Fruit fly (Drosophila melanogaster) whole organism, embryonic: ENCODE data around the gene mAChR-C.

Experiments
- Adf1 ChIP-seq: fragments of 200-800 bp; sonication (Bioruptor generic); IDR thresholded peaks from 2 replicates; pipeline ENCODE4 v1.3.6; 2022; ENCODE audit warnings: missing biosample characterization, missing genetic modification characterization
- Atf-2 ChIP-seq: fragments of 200-800 bp; sonication (Bioruptor generic); optimal IDR thresholded peaks from 2 replicates; lab custom pipeline; 2016; ENCODE audit warnings: missing biosample characterization, missing genetic modification characterization
- B-H1 ChIP-seq: fragments of 200-800 bp; sonication (Bioruptor generic); IDR thresholded peaks from 3 replicates; pipeline ENCODE4 v1.3.6; 2022; ENCODE audit warnings: missing biosample characterization, missing genetic modification characterization
- CG10543 ChIP-seq: fragments of 200-800 bp; sonication (Bioruptor generic); optimal IDR thresholded peaks from 3 replicates; lab custom pipeline; 2017; ENCODE audit warnings: missing biosample characterization, mild to moderate bottlenecking, missing genetic modification characterization, moderate library complexity
- CG14710 ChIP-seq: fragments of 200-800 bp; sonication (Bioruptor generic); optimal IDR thresholded peaks from 3 replicates; lab custom pipeline; 2019; ENCODE audit warnings: missing biosample characterization, mild to moderate bottlenecking, missing genetic modification characterization, moderate library complexity
- CG17359 ChIP-seq: fragments of 200-800 bp; sonication (Bioruptor generic); optimal IDR thresholded peaks from 3 replicates; lab custom pipeline; 2018; ENCODE audit warnings: missing biosample characterization, mild to moderate bottlenecking, missing genetic modification characterization, moderate library complexity
- CG17802 ChIP-seq: fragments of 200-800 bp; sonication (Bioruptor generic); optimal IDR thresholded peaks from 2 replicates; lab custom pipeline; 2018; ENCODE audit warnings: missing biosample characterization, mild to moderate bottlenecking, missing genetic modification characterization, moderate library complexity
- CG17912 ChIP-seq: fragments of 200-800 bp; sonication (Bioruptor generic); optimal IDR thresholded peaks from 2 replicates; lab custom pipeline; 2018; ENCODE audit warnings: missing biosample characterization, mild to moderate bottlenecking, missing genetic modification characterization
- CG18476 ChIP-seq: fragments of 200-800 bp; sonication (Bioruptor generic); optimal IDR thresholded peaks from 2 replicates; lab custom pipeline; 2016; ENCODE audit warnings: missing biosample characterization, mild to moderate bottlenecking, missing genetic modification characterization
- CG2712 ChIP-seq: fragments of 200-800 bp; optimal IDR thresholded peaks from 3 replicates; lab custom pipeline; 2019; ENCODE audit warnings: missing biosample characterization, mild to moderate bottlenecking, missing genetic modification characterization, moderate library complexity
- CG30403 ChIP-seq: fragments of 200-800 bp; sonication (Bioruptor generic); optimal IDR thresholded peaks from 3 replicates; lab custom pipeline; 2016; ENCODE audit warnings: missing biosample characterization, missing genetic modification characterization
- CG30431 ChIP-seq: fragments of 200-800 bp; sonication (Bioruptor generic); optimal IDR thresholded peaks from 2 replicates; lab custom pipeline; 2017; ENCODE audit warnings: missing biosample characterization, missing genetic modification characterization
- CG32532 ChIP-seq: fragments of 200-800 bp; sonication (Bioruptor generic); IDR thresholded peaks from 2 replicates; pipeline ENCODE4 v1.3.6; 2022; ENCODE audit warnings: missing biosample characterization, missing genetic modification characterization
- CG34224 ChIP-seq: fragments of 200-800 bp; sonication (Bioruptor generic); IDR thresholded peaks from 3 replicates; pipeline ENCODE4 v1.3.6; 2022; ENCODE audit warnings: missing biosample characterization, missing genetic modification characterization; ENCODE audit not compliant: partially characterized antibody
- CG5245 ChIP-seq: fragments of 200-800 bp; sonication (Bioruptor generic); optimal IDR thresholded peaks from 3 replicates; lab custom pipeline; 2016; ENCODE audit warnings: missing biosample characterization, missing genetic modification characterization
- CG6272 ChIP-seq: fragments of 200-800 bp; sonication (Bioruptor generic); IDR thresholded peaks from 2 replicates; pipeline ENCODE4 v1.3.6; 2022; ENCODE audit warnings: missing biosample characterization, missing genetic modification characterization
- CG6791 ChIP-seq: fragments of 200-800 bp; sonication (Bioruptor generic); IDR thresholded peaks from 3 replicates; pipeline ENCODE4 v1.3.6; 2022; ENCODE audit warnings: missing biosample characterization, missing genetic modification characterization; ENCODE audit not compliant: partially characterized antibody
- CG6813 ChIP-seq: fragments of 200-800 bp; sonication (Bioruptor generic); optimal IDR thresholded peaks from 2 replicates; lab custom pipeline; 2017; ENCODE audit warnings: missing biosample characterization, missing genetic modification characterization, mild to moderate bottlenecking, moderate library complexity, missing genetic modification reagents
- CG7372 ChIP-seq: fragments of 200-800 bp; sonication (Bioruptor generic); IDR thresholded peaks from 2 replicates; pipeline ENCODE4 v1.3.6; 2022; ENCODE audit warnings: missing biosample characterization, missing genetic modification characterization
- CG7556 ChIP-seq: fragments of 200-800 bp; sonication (Bioruptor generic); optimal IDR thresholded peaks from 2 replicates; lab custom pipeline; 2017; ENCODE audit warnings: missing biosample characterization, mild to moderate bottlenecking, missing genetic modification characterization
- CG8765 ChIP-seq: fragments of 200-800 bp; sonication (Bioruptor generic); IDR thresholded peaks from 2 replicates; pipeline ENCODE4 v1.3.6; 2022; ENCODE audit warnings: missing biosample characterization, missing genetic modification characterization
- CG8944 ChIP-seq: fragments of 200-800 bp; sonication (Bioruptor generic); optimal IDR thresholded peaks from 3 replicates; lab custom pipeline; 2016; ENCODE audit warnings: missing biosample characterization, missing genetic modification characterization
- E2f2 ChIP-seq: fragments of 200-800 bp; sonication (Bioruptor generic); IDR thresholded peaks from 2 replicates; pipeline ENCODE4 v1.3.6; 2022; ENCODE audit warnings: missing biosample characterization, missing genetic modification characterization
- Fer3 ChIP-seq: fragments of 200-800 bp; sonication (Bioruptor generic); optimal IDR thresholded peaks from 2 replicates; lab custom pipeline; 2018; ENCODE audit warnings: missing biosample characterization, mild to moderate bottlenecking, missing genetic modification characterization, moderate library complexity
- Gsc ChIP-seq: fragments of 200-800 bp; sonication (Bioruptor generic); IDR thresholded peaks from 2 replicates; pipeline ENCODE4 v1.3.6; 2022; ENCODE audit warnings: missing biosample characterization, missing genetic modification characterization
- H15 ChIP-seq: fragments of 200-800 bp; sonication (Bioruptor generic); IDR thresholded peaks from 3 replicates; pipeline ENCODE4 v1.3.6; 2022; ENCODE audit warnings: missing biosample characterization, missing genetic modification characterization
- HLH3B ChIP-seq: fragments of 200-800 bp; sonication (Bioruptor generic); IDR thresholded peaks from 2 replicates; pipeline ENCODE4 v1.3.6; 2022; ENCODE audit warnings: missing biosample characterization, missing genetic modification characterization
- Hand ChIP-seq: fragments of 200-800 bp; sonication (Bioruptor generic); optimal IDR thresholded peaks from 2 replicates; lab custom pipeline; 2017; ENCODE audit warnings: mild to moderate bottlenecking, missing biosample characterization, missing genetic modification reagents, missing genetic modification characterization
- HmgZ ChIP-seq: fragments of 200-800 bp; sonication (Bioruptor generic); optimal IDR thresholded peaks from 2 replicates; lab custom pipeline; 2018; ENCODE audit warnings: missing biosample characterization, mild to moderate bottlenecking, missing genetic modification characterization
- Hmr ChIP-seq: fragments of 200-800 bp; sonication (Bioruptor generic); optimal IDR thresholded peaks from 3 replicates; lab custom pipeline; 2017; ENCODE audit warnings: mild to moderate bottlenecking, missing biosample characterization, missing genetic modification reagents, missing genetic modification characterization
- Hr78 ChIP-seq, 2 experiments: fragments of 200-800 bp in 1 of 2; fragments of >200 bp in 1 of 2; sonication (Bioruptor generic) in 1 of 2; optimal IDR thresholded peaks; 2 replicates each; lab custom pipeline; 2017 to 2019; ENCODE audit warnings: missing biosample characterization in 2 of 2, missing genetic modification characterization in 2 of 2, mild to moderate bottlenecking in 1 of 2, moderate library complexity in 1 of 2
- MBD-R2 ChIP-seq: fragments of 200-800 bp; sonication (Bioruptor generic); IDR thresholded peaks from 2 replicates; pipeline ENCODE4 v1.3.6; 2022; ENCODE audit warnings: missing biosample characterization, missing genetic modification characterization
- Mrtf ChIP-seq: fragments of 200-800 bp; sonication (Bioruptor generic); IDR thresholded peaks from 3 replicates; pipeline ENCODE4 v1.3.6; 2022; ENCODE audit warnings: missing biosample characterization, missing genetic modification characterization
- Nf-YC ChIP-seq: fragments of 200-800 bp; optimal IDR thresholded peaks from 3 replicates; lab custom pipeline; 2019; ENCODE audit warnings: missing biosample characterization, mild to moderate bottlenecking, missing genetic modification characterization, moderate library complexity
- Opbp ChIP-seq: fragments of 200-800 bp; sonication (Bioruptor generic); IDR thresholded peaks from 3 replicates; pipeline ENCODE4 v1.3.6; 2022; ENCODE audit warnings: missing biosample characterization, missing genetic modification characterization; ENCODE audit not compliant: partially characterized antibody
- Poxn ChIP-seq: fragments of 200-800 bp; sonication (Bioruptor generic); IDR thresholded peaks from 2 replicates; pipeline ENCODE4 v1.3.6; 2022; ENCODE audit warnings: missing biosample characterization, missing genetic modification characterization
- Taf1 ChIP-seq: fragments of 200-800 bp; sonication (Bioruptor generic); IDR thresholded peaks from 2 replicates; pipeline ENCODE4 v1.3.6; 2022; ENCODE audit warnings: missing biosample characterization, missing genetic modification characterization
- ab ChIP-seq: fragments of 200-800 bp; sonication (Bioruptor generic); optimal IDR thresholded peaks from 2 replicates; lab custom pipeline; 2016; ENCODE audit warnings: missing biosample characterization, missing genetic modification characterization
- abd-A ChIP-seq: fragments of 200-800 bp; sonication (Bioruptor generic); optimal IDR thresholded peaks from 3 replicates; lab custom pipeline; 2019; ENCODE audit warnings: missing biosample characterization, mild to moderate bottlenecking, missing genetic modification characterization, moderate library complexity
- al ChIP-seq: fragments of 200-800 bp; sonication (Bioruptor generic); IDR thresholded peaks from 2 replicates; pipeline ENCODE4 v1.3.6; 2022; ENCODE audit warnings: missing biosample characterization, missing genetic modification characterization
- ara ChIP-seq: fragments of 200-800 bp; sonication (Bioruptor generic); IDR thresholded peaks from 2 replicates; pipeline ENCODE4 v1.3.6; 2022; ENCODE audit warnings: missing biosample characterization, missing genetic modification characterization
- ato ChIP-seq: fragments of 200-800 bp; sonication (Bioruptor generic); IDR thresholded peaks from 2 replicates; pipeline ENCODE4 v1.3.6; 2022; ENCODE audit warnings: missing biosample characterization, missing genetic modification characterization; ENCODE audit not compliant: partially characterized antibody
- bbx ChIP-seq: fragments of 200-800 bp; sonication (Bioruptor generic); IDR thresholded peaks from 2 replicates; pipeline ENCODE4 v1.3.6; 2022; ENCODE audit warnings: missing biosample characterization, missing genetic modification characterization; ENCODE audit not compliant: partially characterized antibody
- eve ChIP-seq, 2 experiments: fragments of >200 bp; optimal IDR thresholded peaks; 2 replicates each; lab custom pipeline; 2017; ENCODE audit warnings: missing biosample characterization in 2 of 2, missing genetic modification characterization in 2 of 2
- fd3F ChIP-seq: fragments of 200-800 bp; sonication (Bioruptor generic); optimal IDR thresholded peaks from 2 replicates; lab custom pipeline; 2018; ENCODE audit warnings: missing biosample characterization, mild to moderate bottlenecking, missing genetic modification characterization, moderate library complexity
- ind ChIP-seq: fragments of 200-800 bp; sonication (Bioruptor generic); optimal IDR thresholded peaks from 3 replicates; lab custom pipeline; 2016; ENCODE audit warnings: missing biosample characterization, missing genetic modification characterization
- knrl ChIP-seq: fragments of 200-800 bp; sonication (Bioruptor generic); IDR thresholded peaks from 3 replicates; pipeline ENCODE4 v1.3.6; 2022; ENCODE audit warnings: missing biosample characterization, missing genetic modification characterization; ENCODE audit not compliant: partially characterized antibody
- sug ChIP-seq: fragments of 200-800 bp; optimal IDR thresholded peaks from 2 replicates; lab custom pipeline; 2019; ENCODE audit warnings: missing biosample characterization, mild to moderate bottlenecking, missing genetic modification characterization, moderate library complexity
- toy ChIP-seq: fragments of 200-800 bp; sonication (Bioruptor generic); IDR thresholded peaks from 2 replicates; pipeline ENCODE4 v1.3.6; 2022; ENCODE audit warnings: missing biosample characterization, missing genetic modification characterization
- zen2 ChIP-seq: fragments of 200-800 bp; sonication (Bioruptor generic); IDR thresholded peaks from 3 replicates; pipeline ENCODE4 v1.3.6; 2022; ENCODE audit warnings: missing biosample characterization, missing genetic modification characterization; ENCODE audit not compliant: partially characterized antibody
- zfh2 ChIP-seq: fragments of 200-800 bp; sonication (Bioruptor generic); optimal IDR thresholded peaks from 2 replicates; lab custom pipeline; 2016; ENCODE audit warnings: missing biosample characterization, missing genetic modification characterization

mAChR-C gene

dm6 chrX:6824203-6824602, 8.3 kb downstream of the mAChR-C start, which contains the start of gene nonC:
Gene nonC (plus strand): TSS chrX:6824496.
- TF ChIP-seq CG6813 (GFP tag; lab: Kevin White, UChicago): no peak
- no peak for TF ChIP-seq CG8944 (GFP tag; lab: Kevin White, UChicago)
- no peak for TF ChIP-seq CG7556 (GFP tag; lab: Kevin White, UChicago)
- TF ChIP-seq Atf-2: no peak
- no peak for TF ChIP-seq eve (GFP tag; optimal IDR thresholded peaks at IDR 0.05; lab: Kevin White, UChicago)
- TF ChIP-seq CG34224: peak; percentile 89
- TF ChIP-seq CG5245 (GFP tag; lab: Kevin White, UChicago): no peak
- no peak for TF ChIP-seq CG30403 (GFP tag; lab: Kevin White, UChicago)
- TF ChIP-seq Hand (GFP tag; lab: Kevin White, UChicago): no peak
- TF ChIP-seq fd3F (GFP tag; lab: Kevin White, UChicago): no peak
- no peak for TF ChIP-seq CG32532 (GFP tag; lab: Robert Waterston, UW)
- no peak for TF ChIP-seq Nf-YC (tag; lab: Kevin White, UChicago)
- TF ChIP-seq ato: peak; percentile 65
- no peak for TF ChIP-seq Adf1
- no peak for TF ChIP-seq Hr78 (GFP tag; optimal IDR thresholded peaks at IDR 0.05; lab: Kevin White, UChicago)
- peak; percentile 57 for TF ChIP-seq CG14710
- TF ChIP-seq zen2 (GFP tag; lab: Robert Waterston, UW): peak; percentile 78
- TF ChIP-seq toy (GFP tag; lab: Robert Waterston, UW): no peak
- no peak for TF ChIP-seq CG7372 (GFP tag; lab: Robert Waterston, UW)
- peak; percentile 78 for TF ChIP-seq CG6791
- peak; percentile 92 for TF ChIP-seq knrl (GFP tag; lab: Robert Waterston, UW)
- no peak for TF ChIP-seq CG2712 (tag; lab: Kevin White, UChicago)
- TF ChIP-seq HLH3B (GFP tag; lab: Robert Waterston, UW): no peak
- no peak for TF ChIP-seq zfh2
- peak; percentile 60 for TF ChIP-seq HmgZ (tag; lab: Kevin White, UChicago)
- no peak for TF ChIP-seq ab (GFP tag; lab: Kevin White, UChicago)
- no peak for TF ChIP-seq ind (GFP tag; lab: Kevin White, UChicago)
- TF ChIP-seq Hmr: no peak
- TF ChIP-seq B-H1 (GFP tag; lab: Robert Waterston, UW): no peak
- no peak for TF ChIP-seq Gsc (GFP tag; lab: Robert Waterston, UW)
- TF ChIP-seq CG10543 (GFP tag; lab: Kevin White, UChicago): no peak
- no peak for TF ChIP-seq CG18476
- no peak for TF ChIP-seq CG17359 (tag; lab: Kevin White, UChicago)
- no peak for TF ChIP-seq CG8765 (GFP tag; lab: Robert Waterston, UW)
- peak; percentile 4 for TF ChIP-seq CG17802
- TF ChIP-seq CG30431 (GFP tag; lab: Kevin White, UChicago): no peak
- no peak for TF ChIP-seq H15
- TF ChIP-seq al (GFP tag; lab: Robert Waterston, UW): no peak
- TF ChIP-seq Opbp (GFP tag; lab: Robert Waterston, UW): peak; percentile 76
- peak; percentile 51 for TF ChIP-seq MBD-R2 (GFP tag; lab: Robert Waterston, UW)
- TF ChIP-seq CG6272 (GFP tag; lab: Robert Waterston, UW): no peak
- no peak for TF ChIP-seq CG17912 (GFP tag; lab: Kevin White, UChicago)
- TF ChIP-seq sug (tag; lab: Kevin White, UChicago): no peak
- TF ChIP-seq ara (GFP tag; lab: Robert Waterston, UW): no peak
- no peak for TF ChIP-seq Fer3 (tag; lab: Kevin White, UChicago)
- TF ChIP-seq abd-A (tag; lab: Kevin White, UChicago): no peak
- TF ChIP-seq Poxn (GFP tag; lab: Robert Waterston, UW): no peak
- TF ChIP-seq bbx (GFP tag; lab: Robert Waterston, UW): peak; percentile 85
- no peak for TF ChIP-seq Taf1 (GFP tag; lab: Robert Waterston, UW)
- TF ChIP-seq E2f2 (GFP tag; lab: Robert Waterston, UW): peak; percentile 87
- no peak for TF ChIP-seq Mrtf (GFP tag; lab: Robert Waterston, UW)
